Fruit fly (Drosophila melanogaster) whole organism, embryonic: ENCODE measurements around the gene rt.

Source experiments
- Adf1 ChIP-seq: fragments of 200-800 bp; sonication (Bioruptor generic); IDR thresholded peaks from 2 replicates; pipeline ENCODE4 v1.3.6; 2022; ENCODE audit warnings: missing biosample characterization, missing genetic modification characterization
- CG10209 ChIP-seq: fragments of 200-800 bp; sonication (Bioruptor generic); optimal IDR thresholded peaks from 3 replicates; lab custom pipeline; 2017; ENCODE audit warnings: missing biosample characterization, mild to moderate bottlenecking, missing genetic modification characterization, missing genetic modification reagents
- CG11247 ChIP-seq: fragments of 200-800 bp; sonication (Bioruptor generic); IDR thresholded peaks from 2 replicates; pipeline ENCODE4 v1.3.6; 2022; ENCODE audit warnings: missing biosample characterization, missing genetic modification characterization
- CG11695 ChIP-seq: fragments of 200-800 bp; sonication (Bioruptor generic); IDR thresholded peaks from 3 replicates; pipeline ENCODE4 v1.3.6; 2022; ENCODE audit warnings: missing biosample characterization, missing genetic modification characterization
- CG11696 ChIP-seq: fragments of 200-800 bp; sonication (Bioruptor generic); IDR thresholded peaks from 2 replicates; pipeline ENCODE4 v1.3.6; 2022; ENCODE audit warnings: missing biosample characterization, missing genetic modification characterization
- CG12769 ChIP-seq: fragments of 200-800 bp; sonication (Bioruptor generic); optimal IDR thresholded peaks from 2 replicates; lab custom pipeline; 2019; ENCODE audit warnings: missing biosample characterization, mild to moderate bottlenecking, missing genetic modification characterization, moderate library complexity
- CG15514 ChIP-seq: fragments of 200-800 bp; sonication (Bioruptor generic); optimal IDR thresholded peaks from 3 replicates; lab custom pipeline; 2017; ENCODE audit warnings: missing biosample characterization, missing genetic modification characterization, mild to moderate bottlenecking, moderate library complexity, missing genetic modification reagents
- CG16815 ChIP-seq: fragments of 200-800 bp; sonication (Bioruptor generic); optimal IDR thresholded peaks from 3 replicates; lab custom pipeline; 2017; ENCODE audit warnings: missing biosample characterization, mild to moderate bottlenecking, missing genetic modification characterization
- CG17802 ChIP-seq: fragments of 200-800 bp; sonication (Bioruptor generic); optimal IDR thresholded peaks from 2 replicates; lab custom pipeline; 2018; ENCODE audit warnings: missing biosample characterization, mild to moderate bottlenecking, missing genetic modification characterization, moderate library complexity
- CG18764 ChIP-seq: fragments of 200-800 bp; sonication (Bioruptor generic); optimal IDR thresholded peaks from 3 replicates; lab custom pipeline; 2016; ENCODE audit warnings: missing biosample characterization, missing genetic modification characterization
- CG2199 ChIP-seq: fragments of 200-800 bp; sonication (Bioruptor generic); IDR thresholded peaks from 3 replicates; pipeline ENCODE4 v1.3.6; 2022; ENCODE audit warnings: missing biosample characterization, missing genetic modification characterization
- CG2678 ChIP-seq: fragments of 200-800 bp; sonication (Bioruptor generic); optimal IDR thresholded peaks from 3 replicates; lab custom pipeline; 2019; ENCODE audit warnings: missing biosample characterization, mild to moderate bottlenecking, missing genetic modification characterization, moderate library complexity
- CG2875 ChIP-seq: fragments of 200-800 bp; sonication (Bioruptor generic); optimal IDR thresholded peaks from 2 replicates; lab custom pipeline; 2017; ENCODE audit warnings: missing biosample characterization, mild to moderate bottlenecking, missing genetic modification characterization, missing genetic modification reagents
- CG3838 ChIP-seq: fragments of 200-800 bp; sonication (Bioruptor generic); optimal IDR thresholded peaks from 3 replicates; lab custom pipeline; 2016; ENCODE audit warnings: missing biosample characterization, missing genetic modification characterization
- CG3995 ChIP-seq: fragments of 200-800 bp; sonication (Bioruptor generic); optimal IDR thresholded peaks from 3 replicates; lab custom pipeline; 2016; ENCODE audit warnings: missing biosample characterization, missing genetic modification characterization
- CG5180 ChIP-seq: fragments of 200-800 bp; sonication (Bioruptor generic); optimal IDR thresholded peaks from 3 replicates; lab custom pipeline; 2017; ENCODE audit warnings: missing biosample characterization, missing genetic modification characterization, mild to moderate bottlenecking, moderate library complexity, missing genetic modification reagents
- CG6765 ChIP-seq: fragments of 200-800 bp; sonication (Bioruptor generic); optimal IDR thresholded peaks from 3 replicates; lab custom pipeline; 2017; ENCODE audit warnings: missing biosample characterization, mild to moderate bottlenecking, missing genetic modification characterization
- CG6813 ChIP-seq: fragments of 200-800 bp; sonication (Bioruptor generic); optimal IDR thresholded peaks from 2 replicates; lab custom pipeline; 2017; ENCODE audit warnings: missing biosample characterization, missing genetic modification characterization, mild to moderate bottlenecking, moderate library complexity, missing genetic modification reagents
- CG8290 ChIP-seq, 3 experiments: fragments of 200-800 bp; sonication (Bioruptor generic); optimal IDR thresholded peaks; 2 replicates each; lab custom pipeline; 2016 to 2019; ENCODE audit warnings: missing biosample characterization in 3 of 3, missing genetic modification characterization in 3 of 3, mild to moderate bottlenecking in 2 of 3, moderate library complexity in 1 of 3
- CG8765 ChIP-seq: fragments of 200-800 bp; sonication (Bioruptor generic); IDR thresholded peaks from 2 replicates; pipeline ENCODE4 v1.3.6; 2022; ENCODE audit warnings: missing biosample characterization, missing genetic modification characterization
- D19A ChIP-seq: fragments of 200-800 bp; optimal IDR thresholded peaks from 3 replicates; lab custom pipeline; 2019; ENCODE audit warnings: missing biosample characterization, mild to moderate bottlenecking, missing genetic modification characterization, moderate library complexity
- D19B ChIP-seq: fragments of 200-800 bp; sonication (Bioruptor generic); optimal IDR thresholded peaks from 2 replicates; lab custom pipeline; 2017; ENCODE audit warnings: missing biosample characterization, mild to moderate bottlenecking, missing genetic modification characterization
- Dfd ChIP-seq, 2 experiments: fragments of >200 bp; optimal IDR thresholded peaks; 2 replicates each; lab custom pipeline; 2017; ENCODE audit warnings: missing biosample characterization in 2 of 2, missing genetic modification characterization in 2 of 2
- Dp ChIP-seq: fragments of 200-800 bp; sonication (Bioruptor generic); optimal IDR thresholded peaks from 2 replicates; lab custom pipeline; 2018; ENCODE audit warnings: missing biosample characterization, mild to moderate bottlenecking, missing genetic modification characterization, moderate library complexity
- H2.0 ChIP-seq: fragments of 200-800 bp; sonication (Bioruptor generic); IDR thresholded peaks from 2 replicates; pipeline ENCODE4 v1.3.6; 2022; ENCODE audit warnings: missing biosample characterization, missing genetic modification characterization
- HHEX ChIP-seq: fragments of 200-800 bp; sonication (Bioruptor generic); optimal IDR thresholded peaks from 3 replicates; lab custom pipeline; 2017; ENCODE audit warnings: missing biosample characterization, mild to moderate bottlenecking, missing genetic modification characterization, missing genetic modification reagents
- HmgZ ChIP-seq: fragments of 200-800 bp; sonication (Bioruptor generic); optimal IDR thresholded peaks from 2 replicates; lab custom pipeline; 2018; ENCODE audit warnings: missing biosample characterization, mild to moderate bottlenecking, missing genetic modification characterization
- NC2β ChIP-seq: fragments of 200-800 bp; sonication (Bioruptor generic); optimal IDR thresholded peaks from 2 replicates; lab custom pipeline; 2016; ENCODE audit warnings: missing biosample characterization, missing genetic modification characterization
- NFAT ChIP-seq: fragments of 200-800 bp; sonication (Bioruptor generic); IDR thresholded peaks from 2 replicates; pipeline ENCODE4 v1.3.6; 2022; ENCODE audit warnings: missing biosample characterization, missing genetic modification characterization
- PHDP ChIP-seq: fragments of 200-800 bp; sonication (Bioruptor generic); optimal IDR thresholded peaks from 3 replicates; lab custom pipeline; 2018; ENCODE audit warnings: missing biosample characterization, mild to moderate bottlenecking, missing genetic modification characterization, moderate library complexity
- Ravus ChIP-seq: fragments of 200-800 bp; sonication (Bioruptor generic); IDR thresholded peaks from 2 replicates; pipeline ENCODE4 v1.3.6; 2022; ENCODE audit warnings: missing biosample characterization, missing genetic modification characterization
- Spps ChIP-seq: fragments of 200-800 bp; sonication (Bioruptor generic); optimal IDR thresholded peaks from 2 replicates; lab custom pipeline; 2018; ENCODE audit warnings: missing biosample characterization, mild to moderate bottlenecking, missing genetic modification characterization
- Xrp1 ChIP-seq: fragments of 200-800 bp; sonication (Bioruptor generic); IDR thresholded peaks from 2 replicates; pipeline ENCODE4 v1.3.6; 2022; ENCODE audit warnings: missing biosample characterization, missing genetic modification characterization
- YL-1 ChIP-seq: fragments of 200-800 bp; sonication (Bioruptor generic); optimal IDR thresholded peaks from 3 replicates; lab custom pipeline; 2017; ENCODE audit warnings: missing biosample characterization, mild to moderate bottlenecking, missing genetic modification characterization
- bab2 ChIP-seq: fragments of 200-800 bp; sonication (Bioruptor generic); optimal IDR thresholded peaks from 2 replicates; lab custom pipeline; 2016; ENCODE audit warnings: missing biosample characterization, missing genetic modification characterization
- gem ChIP-seq: fragments of 200-800 bp; sonication (Bioruptor generic); optimal IDR thresholded peaks from 2 replicates; lab custom pipeline; 2019; ENCODE audit warnings: missing biosample characterization, mild to moderate bottlenecking, missing genetic modification characterization, moderate library complexity
- gsb ChIP-seq: fragments of 200-800 bp; sonication (Bioruptor generic); IDR thresholded peaks from 2 replicates; pipeline ENCODE4 v1.3.6; 2022; ENCODE audit warnings: missing biosample characterization, missing genetic modification characterization
- hkb ChIP-seq, 2 experiments: fragments of 200-800 bp in 1 of 2; fragments of >200 bp in 1 of 2; sonication (Bioruptor generic) in 1 of 2; IDR thresholded peaks in 1 of 2; optimal IDR thresholded peaks in 1 of 2; 2 replicates each; pipeline versions ENCODE4 v1.3.6 to Lab custom; 2017 to 2022; ENCODE audit warnings: missing biosample characterization in 1 of 2, missing genetic modification characterization in 1 of 2
- ind ChIP-seq: fragments of 200-800 bp; sonication (Bioruptor generic); optimal IDR thresholded peaks from 3 replicates; lab custom pipeline; 2016; ENCODE audit warnings: missing biosample characterization, missing genetic modification characterization
- luna ChIP-seq: fragments of 200-800 bp; sonication (Bioruptor generic); optimal IDR thresholded peaks from 2 replicates; lab custom pipeline; 2016; ENCODE audit warnings: missing biosample characterization, missing genetic modification characterization
- maf-S ChIP-seq: fragments of 200-800 bp; sonication (Bioruptor generic); optimal IDR thresholded peaks from 2 replicates; lab custom pipeline; 2016; ENCODE audit warnings: missing biosample characterization, missing genetic modification characterization
- nau ChIP-seq: fragments of 200-800 bp; sonication (Bioruptor generic); optimal IDR thresholded peaks from 3 replicates; lab custom pipeline; 2017; ENCODE audit warnings: missing biosample characterization, mild to moderate bottlenecking, missing genetic modification characterization, missing genetic modification reagents
- odd ChIP-seq: fragments of 200-800 bp; sonication (Bioruptor generic); optimal IDR thresholded peaks from 2 replicates; lab custom pipeline; 2017; ENCODE audit warnings: missing biosample characterization, mild to moderate bottlenecking, missing genetic modification characterization
- pho ChIP-seq: fragments of 200-800 bp; sonication (Bioruptor generic); optimal IDR thresholded peaks from 2 replicates; lab custom pipeline; 2016; ENCODE audit warnings: missing biosample characterization, missing genetic modification characterization
- ranshi ChIP-seq: fragments of 200-800 bp; sonication (Bioruptor generic); IDR thresholded peaks from 2 replicates; pipeline ENCODE4 v1.3.6; 2022; ENCODE audit warnings: missing biosample characterization, missing genetic modification characterization
- sd ChIP-seq: fragments of 200-800 bp; sonication (Bioruptor generic); optimal IDR thresholded peaks from 3 replicates; lab custom pipeline; 2018; ENCODE audit warnings: missing biosample characterization, mild to moderate bottlenecking, missing genetic modification characterization, moderate library complexity
- sug ChIP-seq: fragments of 200-800 bp; optimal IDR thresholded peaks from 2 replicates; lab custom pipeline; 2019; ENCODE audit warnings: missing biosample characterization, mild to moderate bottlenecking, missing genetic modification characterization, moderate library complexity
- unpg ChIP-seq: fragments of 200-800 bp; sonication (Bioruptor generic); optimal IDR thresholded peaks from 3 replicates; lab custom pipeline; 2018; ENCODE audit warnings: missing biosample characterization, mild to moderate bottlenecking, missing genetic modification characterization, moderate library complexity
- vvl ChIP-seq: fragments of 200-800 bp; sonication (Bioruptor generic); IDR thresholded peaks from 2 replicates; pipeline ENCODE4 v1.3.6; 2022; ENCODE audit warnings: missing biosample characterization, missing genetic modification characterization
- zfh2 ChIP-seq: fragments of 200-800 bp; sonication (Bioruptor generic); optimal IDR thresholded peaks from 2 replicates; lab custom pipeline; 2016; ENCODE audit warnings: missing biosample characterization, missing genetic modification characterization

The rt gene

DNA sequence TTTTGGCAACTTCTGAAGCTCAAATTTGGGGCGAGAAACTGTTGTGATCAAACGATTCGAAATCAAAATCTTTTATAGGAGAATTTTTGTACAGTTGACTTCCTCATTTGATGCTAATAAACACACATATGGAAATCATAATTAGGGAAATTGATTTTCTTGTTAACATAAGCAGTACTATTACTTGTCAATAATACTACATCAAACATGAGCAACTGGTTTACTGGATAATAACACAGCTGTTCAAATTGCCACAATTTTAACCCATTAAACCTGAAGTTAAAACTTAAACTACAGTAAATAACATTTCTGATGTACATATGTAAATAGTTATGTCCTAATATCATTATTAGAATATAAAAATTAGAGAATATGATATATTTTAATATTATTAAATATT lies 7.7 kb downstream of the rt start, which contains the start of gene CG43390 (continued):
- TF ChIP-seq Xrp1 (GFP tag; lab: Robert Waterston, UW) (peak; percentile 37), CG3838 (GFP tag; lab: Kevin White, UChicago) (no peak), CG11247 (GFP tag; lab: Robert Waterston, UW) (peak; percentile 28; the same call in 1 of the 2 replicates), PHDP (tag; lab: Kevin White, UChicago) (peak; percentile 76), CG2199 (GFP tag; lab: Robert Waterston, UW) (no peak), CG16815 (no peak), H2.0 (GFP tag; lab: Robert Waterston, UW) (no peak), Spps (tag; lab: Kevin White, UChicago) (no peak), Dp (GFP tag; lab: Kevin White, UChicago) (no peak), CG12769 (tag; lab: Kevin White, UChicago) (peak; percentile 90), CG11695 (GFP tag; lab: Robert Waterston, UW) (peak; percentile 75), CG5180 (GFP tag; lab: Kevin White, UChicago) (no peak), NC2β (GFP tag; lab: Kevin White, UChicago) (no peak), zfh2 (GFP tag; lab: Kevin White, UChicago) (no peak), D19A (no peak), CG17802 (tag; lab: Kevin White, UChicago) (no peak), CG3995 (GFP tag; lab: Kevin White, UChicago) (no peak), CG6765 (peak; percentile 70), pho (GFP tag; lab: Kevin White, UChicago) (peak; percentile 27), vvl (GFP tag; lab: Robert Waterston, UW) (no peak), odd (GFP tag; lab: Kevin White, UChicago) (peak; percentile 52), maf-S (GFP tag; lab: Kevin White, UChicago) (peak; percentile 7), HmgZ (peak; percentile 68), CG8290 (GFP tag; optimal IDR thresholded peaks at IDR 0.05; lab: Kevin White, UChicago) (no peak), CG8290 (tag; optimal IDR thresholded peaks at IDR 0.05; lab: Kevin White, UChicago) (peak in 1 of 2 experiments; percentile 96), ranshi (no peak), gsb (GFP tag; lab: Robert Waterston, UW) (peak; percentile 66), sd (tag; lab: Kevin White, UChicago) (peak; percentile 64), nau (GFP tag; lab: Kevin White, UChicago) (no peak), hkb (optimal IDR thresholded peaks at IDR 0.05; lab: Kevin White, UChicago) (no peak), hkb (GFP tag; IDR thresholded peaks at IDR 0.05; lab: Robert Waterston, UW) (no peak), bab2 (peak; percentile 35), D19B (peak; percentile 9), CG8765 (GFP tag; lab: Robert Waterston, UW) (no peak), gem (peak; percentile 59), CG18764 (GFP tag; lab: Kevin White, UChicago) (no peak), unpg (peak; percentile 57), Ravus (GFP tag; lab: Robert Waterston, UW) (no peak), ind (no peak), CG15514 (peak; percentile 38), CG10209 (GFP tag; lab: Kevin White, UChicago) (peak; percentile 66), Adf1 (peak; percentile 37; the same call in 1 of the 2 replicates), CG2875 (GFP tag; lab: Kevin White, UChicago) (peak; percentile 7), CG2678 (peak; percentile 83), HHEX (peak; percentile 28), CG6813 (GFP tag; lab: Kevin White, UChicago) (peak; percentile 6), YL-1 (GFP tag; lab: Kevin White, UChicago) (no peak), luna (peak; percentile 44), NFAT (no peak; the same call in 1 of the 2 replicates), sug (tag; lab: Kevin White, UChicago) (peak; percentile 39), Dfd (GFP tag; optimal IDR thresholded peaks at IDR 0.05; lab: Kevin White, UChicago) (no peak), CG11696 (GFP tag; lab: Robert Waterston, UW) (0 out of 2 replicates have a peak, but pooled peaks have one; percentile 21)
